Fruit fly (Drosophila melanogaster) whole organism, embryonic: ENCODE results near the gene ebo.

Experiments used
- Aef1 ChIP-seq: fragments of 200-800 bp; sonication (Bioruptor generic); IDR thresholded peaks from 3 replicates; pipeline ENCODE4 v1.3.6; 2022; ENCODE audit warnings: missing biosample characterization, missing genetic modification characterization
- Bdp1 ChIP-seq: fragments of 200-800 bp; sonication (Bioruptor generic); optimal IDR thresholded peaks from 3 replicates; lab custom pipeline; 2016; ENCODE audit warnings: missing biosample characterization, missing genetic modification characterization
- CG10267 ChIP-seq: fragments of 200-800 bp; sonication (Bioruptor generic); optimal IDR thresholded peaks from 2 replicates; lab custom pipeline; 2018; ENCODE audit warnings: missing biosample characterization, mild to moderate bottlenecking, missing genetic modification characterization, moderate library complexity
- CG10565 ChIP-seq: fragments of 200-800 bp; sonication (Bioruptor generic); optimal IDR thresholded peaks from 3 replicates; lab custom pipeline; 2016; ENCODE audit warnings: missing biosample characterization, mild to moderate bottlenecking, missing genetic modification characterization
- CG10654 ChIP-seq: fragments of 200-800 bp; sonication (Bioruptor generic); optimal IDR thresholded peaks from 2 replicates; lab custom pipeline; 2016; ENCODE audit warnings: missing biosample characterization, missing genetic modification characterization
- CG11093 ChIP-seq: fragments of 200-800 bp; sonication (Bioruptor generic); IDR thresholded peaks from 3 replicates; pipeline ENCODE4 v1.3.6; 2022; ENCODE audit warnings: missing biosample characterization, missing genetic modification characterization
- CG11247 ChIP-seq: fragments of 200-800 bp; sonication (Bioruptor generic); IDR thresholded peaks from 2 replicates; pipeline ENCODE4 v1.3.6; 2022; ENCODE audit warnings: missing biosample characterization, missing genetic modification characterization
- CG12236 ChIP-seq: fragments of 200-800 bp; sonication (Bioruptor generic); optimal IDR thresholded peaks from 2 replicates; lab custom pipeline; 2016; ENCODE audit warnings: missing biosample characterization, missing genetic modification characterization
- CG1233 ChIP-seq: fragments of 200-800 bp; sonication (Bioruptor generic); optimal IDR thresholded peaks from 4 replicates; lab custom pipeline; 2018; ENCODE audit warnings: missing biosample characterization, mild to moderate bottlenecking, missing genetic modification characterization
- CG13287 ChIP-seq: fragments of 200-800 bp; sonication (Bioruptor generic); IDR thresholded peaks from 2 replicates; pipeline ENCODE4 v1.3.6; 2022; ENCODE audit warnings: missing biosample characterization, missing genetic modification characterization; ENCODE audit not compliant: partially characterized antibody
- CG15269 ChIP-seq: fragments of 200-800 bp; sonication (Bioruptor generic); optimal IDR thresholded peaks from 2 replicates; lab custom pipeline; 2018; ENCODE audit warnings: missing biosample characterization, mild to moderate bottlenecking, missing genetic modification characterization, moderate library complexity
- CG16813 ChIP-seq: fragments of 200-800 bp; sonication (Bioruptor generic); IDR thresholded peaks from 3 replicates; pipeline ENCODE4 v1.3.6; 2022; ENCODE audit warnings: missing biosample characterization, missing genetic modification characterization; ENCODE audit not compliant: partially characterized antibody
- CG16815 ChIP-seq: fragments of 200-800 bp; sonication (Bioruptor generic); optimal IDR thresholded peaks from 3 replicates; lab custom pipeline; 2017; ENCODE audit warnings: missing biosample characterization, mild to moderate bottlenecking, missing genetic modification characterization
- CG17186 ChIP-seq: fragments of 200-800 bp; sonication (Bioruptor generic); optimal IDR thresholded peaks from 3 replicates; lab custom pipeline; 2017; ENCODE audit warnings: missing biosample characterization, missing genetic modification reagents, missing genetic modification characterization
- CG17829 ChIP-seq: fragments of 200-800 bp; optimal IDR thresholded peaks from 2 replicates; lab custom pipeline; 2019; ENCODE audit warnings: missing biosample characterization, mild to moderate bottlenecking, missing genetic modification characterization, moderate library complexity
- CG18619 ChIP-seq: fragments of 200-800 bp; sonication (Bioruptor generic); optimal IDR thresholded peaks from 3 replicates; lab custom pipeline; 2017; ENCODE audit warnings: missing biosample characterization, mild to moderate bottlenecking, missing genetic modification characterization
- CG30431 ChIP-seq: fragments of 200-800 bp; sonication (Bioruptor generic); optimal IDR thresholded peaks from 2 replicates; lab custom pipeline; 2017; ENCODE audit warnings: missing biosample characterization, missing genetic modification characterization
- CG31388 ChIP-seq: fragments of 200-800 bp; sonication (Bioruptor generic); optimal IDR thresholded peaks from 2 replicates; lab custom pipeline; 2016; ENCODE audit warnings: missing biosample characterization, missing genetic modification characterization
- CG3847 ChIP-seq: fragments of 200-800 bp; sonication (Bioruptor generic); IDR thresholded peaks from 2 replicates; pipeline ENCODE4 v1.3.6; 2022; ENCODE audit warnings: missing biosample characterization, missing genetic modification characterization
- CG4424 ChIP-seq: fragments of 200-800 bp; sonication (Bioruptor generic); optimal IDR thresholded peaks from 3 replicates; lab custom pipeline; 2016; ENCODE audit warnings: missing biosample characterization, missing genetic modification characterization
- CG6254 ChIP-seq: fragments of 200-800 bp; sonication (Bioruptor generic); optimal IDR thresholded peaks from 3 replicates; lab custom pipeline; 2017; ENCODE audit warnings: mild to moderate bottlenecking, missing biosample characterization, missing genetic modification reagents, missing genetic modification characterization
- CG6791 ChIP-seq: fragments of 200-800 bp; sonication (Bioruptor generic); IDR thresholded peaks from 3 replicates; pipeline ENCODE4 v1.3.6; 2022; ENCODE audit warnings: missing biosample characterization, missing genetic modification characterization; ENCODE audit not compliant: partially characterized antibody
- CG7357 ChIP-seq: fragments of 200-800 bp; sonication (Bioruptor generic); IDR thresholded peaks from 3 replicates; pipeline ENCODE4 v1.3.6; 2022; ENCODE audit warnings: missing biosample characterization, missing genetic modification characterization
- CG8359 ChIP-seq: fragments of 200-800 bp; sonication (Bioruptor generic); optimal IDR thresholded peaks from 2 replicates; lab custom pipeline; 2017; ENCODE audit warnings: missing biosample characterization, mild to moderate bottlenecking, missing genetic modification characterization, borderline replicate concordance
- CG9932 ChIP-seq: fragments of 200-800 bp; sonication (Bioruptor generic); IDR thresholded peaks from 2 replicates; pipeline ENCODE4 v1.3.6; 2022; ENCODE audit warnings: missing biosample characterization, missing genetic modification characterization
- D19A ChIP-seq: fragments of 200-800 bp; optimal IDR thresholded peaks from 3 replicates; lab custom pipeline; 2019; ENCODE audit warnings: missing biosample characterization, mild to moderate bottlenecking, missing genetic modification characterization, moderate library complexity
- Ets65A ChIP-seq: fragments of 200-800 bp; sonication (Bioruptor generic); peaks from one replicate; lab custom pipeline; 2016; ENCODE audit warnings: missing biosample characterization, missing genetic modification characterization
- GATAe ChIP-seq: fragments of 200-800 bp; sonication (Bioruptor generic); conservative IDR thresholded peaks from 2 replicates; pipeline ENCODE4 v1.3.6; 2022; ENCODE audit warnings: missing biosample characterization, missing genetic modification characterization
- Med ChIP-seq: fragments of 200-800 bp; sonication (Bioruptor generic); peaks from one replicate; lab custom pipeline; 2016; ENCODE audit warnings: missing biosample characterization, missing genetic modification characterization, mild to moderate bottlenecking, inconsistent platforms, moderate library complexity
- Ptx1 ChIP-seq: fragments of 200-800 bp; sonication (Bioruptor generic); IDR thresholded peaks from 2 replicates; pipeline ENCODE4 v1.3.6; 2022; ENCODE audit warnings: missing biosample characterization, missing genetic modification characterization
- Sox100B ChIP-seq: fragments of 200-800 bp; sonication (Bioruptor generic); optimal IDR thresholded peaks from 3 replicates; lab custom pipeline; 2018; ENCODE audit warnings: missing biosample characterization, mild to moderate bottlenecking, missing genetic modification characterization
- ash1 ChIP-seq: fragments of 200-800 bp; sonication (Bioruptor generic); optimal IDR thresholded peaks from 2 replicates; lab custom pipeline; 2018; ENCODE audit warnings: missing biosample characterization, mild to moderate bottlenecking, missing genetic modification characterization
- btn ChIP-seq: fragments of 200-800 bp; sonication (Bioruptor generic); optimal IDR thresholded peaks from 2 replicates; lab custom pipeline; 2016; ENCODE audit warnings: missing biosample characterization, missing genetic modification characterization
- cad ChIP-seq: fragments of >200 bp; optimal IDR thresholded peaks from 2 replicates; lab custom pipeline; 2017; ENCODE audit warnings: missing biosample characterization, missing genetic modification characterization
- chn ChIP-seq: fragments of 200-800 bp; sonication (Bioruptor generic); optimal IDR thresholded peaks from 2 replicates; lab custom pipeline; 2016; ENCODE audit warnings: missing biosample characterization, missing genetic modification characterization
- ci ChIP-seq: fragments of 200-800 bp; sonication (Bioruptor generic); IDR thresholded peaks from 3 replicates; pipeline ENCODE4 v1.3.6; 2022; ENCODE audit warnings: missing biosample characterization, missing genetic modification characterization
- crol ChIP-seq: fragments of 200-800 bp; sonication (Bioruptor generic); IDR thresholded peaks from 2 replicates; pipeline ENCODE4 v1.3.6; 2022; ENCODE audit warnings: missing biosample characterization, missing genetic modification characterization
- danr ChIP-seq: fragments of 200-800 bp; sonication (Bioruptor generic); IDR thresholded peaks from 2 replicates; pipeline ENCODE4 v1.3.6; 2022; ENCODE audit warnings: missing biosample characterization, missing genetic modification characterization
- eve ChIP-seq, 2 experiments: fragments of >200 bp; optimal IDR thresholded peaks; 2 replicates each; lab custom pipeline; 2017; ENCODE audit warnings: missing biosample characterization in 2 of 2, missing genetic modification characterization in 2 of 2
- lbe ChIP-seq: fragments of 200-800 bp; sonication (Bioruptor generic); optimal IDR thresholded peaks from 2 replicates; lab custom pipeline; 2016; ENCODE audit warnings: missing biosample characterization, mild to moderate bottlenecking, missing genetic modification characterization
- odd ChIP-seq: fragments of 200-800 bp; sonication (Bioruptor generic); optimal IDR thresholded peaks from 2 replicates; lab custom pipeline; 2017; ENCODE audit warnings: missing biosample characterization, mild to moderate bottlenecking, missing genetic modification characterization
- repo ChIP-seq: fragments of 200-800 bp; sonication (Bioruptor generic); optimal IDR thresholded peaks from 2 replicates; lab custom pipeline; 2016; ENCODE audit warnings: missing biosample characterization, missing genetic modification characterization
- sc ChIP-seq, 3 experiments: fragments of >200 bp in 2 of 3; fragments of 200-800 bp in 1 of 3; sonication (Bioruptor generic) in 1 of 3; optimal IDR thresholded peaks; 2 replicates in 2 of 3; 3 replicates in 1 of 3; lab custom pipeline; 2017; ENCODE audit warnings: mild to moderate bottlenecking in 1 of 3, missing biosample characterization in 1 of 3, missing genetic modification characterization in 1 of 3, missing genetic modification reagents in 1 of 3
- slp2 ChIP-seq: fragments of 200-800 bp; sonication (Bioruptor generic); optimal IDR thresholded peaks from 2 replicates; lab custom pipeline; 2016; ENCODE audit warnings: missing biosample characterization, missing genetic modification characterization
- tll ChIP-seq, 2 experiments: fragments of 200-800 bp in 1 of 2; fragments of >200 bp in 1 of 2; sonication (Bioruptor generic) in 1 of 2; optimal IDR thresholded peaks; 2 replicates each; lab custom pipeline; 2017 to 2019; ENCODE audit warnings: missing biosample characterization in 2 of 2, missing genetic modification characterization in 2 of 2, mild to moderate bottlenecking in 1 of 2, moderate library complexity in 1 of 2
- unc-4 ChIP-seq: fragments of 200-800 bp; sonication (Bioruptor generic); IDR thresholded peaks from 2 replicates; pipeline ENCODE4 v1.3.6; 2022; ENCODE audit warnings: missing biosample characterization, missing genetic modification characterization; ENCODE audit not compliant: partially characterized antibody
- wor ChIP-seq: fragments of 200-800 bp; sonication (Bioruptor generic); IDR thresholded peaks from 2 replicates; pipeline ENCODE4 v1.3.6; 2022; ENCODE audit warnings: missing biosample characterization, missing genetic modification characterization
- z ChIP-seq: fragments of 200-800 bp; sonication (Bioruptor generic); IDR thresholded peaks from 3 replicates; pipeline ENCODE4 v1.3.6; 2022; ENCODE audit warnings: missing biosample characterization, missing genetic modification characterization
- zen2 ChIP-seq: fragments of 200-800 bp; sonication (Bioruptor generic); IDR thresholded peaks from 3 replicates; pipeline ENCODE4 v1.3.6; 2022; ENCODE audit warnings: missing biosample characterization, missing genetic modification characterization; ENCODE audit not compliant: partially characterized antibody

ebo gene

DNA sequence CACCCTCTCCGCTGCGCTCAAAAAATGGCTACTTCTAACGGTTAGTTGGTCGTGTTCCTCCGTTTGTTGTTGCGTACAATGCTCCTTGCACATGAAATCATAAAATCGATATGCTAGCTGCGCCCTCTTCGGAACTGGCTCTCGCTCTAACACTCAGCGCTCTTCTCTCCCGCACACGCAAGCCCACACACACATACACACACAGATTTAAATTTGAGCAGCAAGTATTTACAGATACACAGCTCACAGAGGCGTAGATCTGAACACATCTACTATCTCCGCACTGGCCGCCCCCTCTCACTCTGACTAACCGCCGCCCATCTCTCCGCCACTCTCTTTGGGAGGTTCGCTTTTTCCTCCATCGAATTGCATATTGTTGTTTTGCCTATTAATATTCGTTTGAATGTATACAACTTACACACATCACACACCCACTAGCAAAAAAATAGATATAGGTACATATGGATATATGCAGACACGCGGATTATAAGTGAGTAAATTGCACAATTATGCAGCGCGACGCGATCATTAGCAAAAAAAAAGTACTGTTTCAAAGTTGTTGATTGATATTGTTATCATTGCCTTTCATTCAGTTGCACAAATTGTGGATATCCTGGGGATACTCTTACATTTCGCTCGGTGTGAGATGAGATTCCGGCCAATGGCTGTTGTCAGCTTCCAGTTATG, 46.1 kb upstream of the ebo start (continued):
- TF ChIP-seq CG18619 (GFP tag; lab: Kevin White, UChicago) (peak; percentile 84), z (peak; percentile 59; the same call in 2 of the 3 replicates), CG3847 (GFP tag; lab: Robert Waterston, UW) (peak; percentile 87), Ptx1 (GFP tag; lab: Robert Waterston, UW) (peak; percentile 83), repo (GFP tag; lab: Kevin White, UChicago) (peak; percentile 79), CG31388 (GFP tag; lab: Kevin White, UChicago) (peak; percentile 42), slp2 (GFP tag; lab: Kevin White, UChicago) (peak; percentile 77), wor (no peak), CG7357 (GFP tag; lab: Robert Waterston, UW) (no peak), chn (GFP tag; lab: Kevin White, UChicago) (peak; percentile 82), zen2 (no peak), CG12236 (peak; percentile 33), CG30431 (GFP tag; lab: Kevin White, UChicago) (no peak), Aef1 (GFP tag; lab: Robert Waterston, UW) (peak; percentile 75), danr (0 out of 2 replicates have a peak, but pooled peaks have one; percentile 30), ci (GFP tag; lab: Robert Waterston, UW) (peak; percentile 95), crol (GFP tag; lab: Robert Waterston, UW) (peak; percentile 76), CG6254 (GFP tag; lab: Kevin White, UChicago) (peak; percentile 64), lbe (GFP tag; lab: Kevin White, UChicago) (peak; percentile 78), CG16815 (peak; percentile 64), CG1233 (peak; percentile 82), CG4424 (GFP tag; lab: Kevin White, UChicago) (peak; percentile 72), D19A (tag; lab: Kevin White, UChicago) (peak; percentile 13), Med (GFP tag; lab: Kevin White, UChicago) (peak; percentile 99), GATAe (no peak; the same call in 1 of the 2 replicates), CG13287 (GFP tag; lab: Robert Waterston, UW) (no peak; the same call in 1 of the 2 replicates), odd (GFP tag; lab: Kevin White, UChicago) (peak; percentile 58), CG10267 (tag; lab: Kevin White, UChicago) (peak; percentile 44), CG9932 (GFP tag; lab: Robert Waterston, UW) (peak; percentile 97), CG16813 (GFP tag; lab: Robert Waterston, UW) (no peak), CG17829 (peak; percentile 83), Ets65A (GFP tag; lab: Kevin White, UChicago) (peak; percentile 95), ash1 (GFP tag; lab: Kevin White, UChicago) (peak; percentile 93), btn (GFP tag; lab: Kevin White, UChicago) (peak; percentile 3), CG17186 (GFP tag; lab: Kevin White, UChicago) (no peak), Sox100B (GFP tag; lab: Kevin White, UChicago) (no peak), CG15269 (tag; lab: Kevin White, UChicago) (peak; percentile 87), cad (GFP tag; lab: Kevin White, UChicago) (peak; percentile 53), tll (GFP tag; optimal IDR thresholded peaks at IDR 0.05; lab: Kevin White, UChicago) (no peak), Bdp1 (GFP tag; lab: Kevin White, UChicago) (peak; percentile 66), CG10565 (GFP tag; lab: Kevin White, UChicago) (no peak), unc-4 (GFP tag; lab: Robert Waterston, UW) (no peak), CG11247 (GFP tag; lab: Robert Waterston, UW) (peak; percentile 89), sc (optimal IDR thresholded peaks at IDR 0.05; lab: Kevin White, UChicago) (no peak), sc (GFP tag; optimal IDR thresholded peaks at IDR 0.05; lab: Kevin White, UChicago) (no peak), CG8359 (GFP tag; lab: Kevin White, UChicago) (no peak), CG11093 (peak; percentile 69; the same call in 2 of the 3 replicates), CG6791 (GFP tag; lab: Robert Waterston, UW) (no peak), eve (GFP tag; optimal IDR thresholded peaks at IDR 0.05; lab: Kevin White, UChicago) (no peak), CG10654 (GFP tag; lab: Kevin White, UChicago) (peak; percentile 60)
